Worm (Caenorhabditis elegans) whole organism, midembryonic: ENCODE measurements around the gene F53H2.3.

Experiments
- T22C8.4 ChIP-seq: fragments of 200-800 bp; sonication (Bioruptor generic); IDR thresholded peaks from 2 replicates; pipeline ENCODE4 v1.3.6; 2022; ENCODE audit warnings: missing genetic modification characterization, missing compliant biosample characterization
- cog-1 ChIP-seq: sonication (generic microtip); optimal IDR thresholded peaks from 2 replicates; lab custom pipeline; 2016; ENCODE audit warnings: missing genetic modification characterization, missing compliant biosample characterization
- flt-1 ChIP-seq: fragments of 200-800 bp; sonication (Bioruptor generic); IDR thresholded peaks from 2 replicates; pipeline ENCODE4 v1.3.6; 2022; ENCODE audit warnings: missing genetic modification characterization, missing compliant biosample characterization
- klf-2 ChIP-seq: fragments of 200-800 bp; sonication (Bioruptor generic); conservative IDR thresholded peaks from 2 replicates; pipeline ENCODE4 v1.3.6; 2022; ENCODE audit warnings: missing genetic modification reagents, missing genetic modification characterization, missing compliant biosample characterization
- med-1 ChIP-seq: sonication (generic microtip); optimal IDR thresholded peaks from 2 replicates; lab custom pipeline; 2017; ENCODE audit warnings: missing genetic modification characterization, mild to moderate bottlenecking, missing compliant biosample characterization, antibody characterized with exemption, missing genetic modification reagents; ENCODE audit not compliant: insufficient read depth
- ref-1 ChIP-seq: fragments of 200-800 bp; sonication (Bioruptor generic); conservative IDR thresholded peaks from 2 replicates; pipeline ENCODE4 v1.3.6; 2022; ENCODE audit warnings: missing genetic modification reagents, missing genetic modification characterization, missing compliant biosample characterization
- tab-1 ChIP-seq: fragments of 200-800 bp; sonication (Bioruptor generic); IDR thresholded peaks from 2 replicates; pipeline ENCODE4 v1.3.6; 2022; ENCODE audit warnings: missing genetic modification characterization, missing compliant biosample characterization
- ztf-23 ChIP-seq: fragments of 200-800 bp; sonication (Bioruptor generic); IDR thresholded peaks from 2 replicates; pipeline ENCODE4 v1.3.6; 2022; ENCODE audit warnings: missing genetic modification reagents, missing genetic modification characterization, missing compliant biosample characterization
- ztf-29 ChIP-seq: fragments of 200-800 bp; sonication (Bioruptor generic); IDR thresholded peaks from 2 replicates; pipeline ENCODE4 v1.3.6; 2022; ENCODE audit warnings: missing genetic modification reagents, missing genetic modification characterization, missing compliant biosample characterization

Gene F53H2.3

ce11 chrV:20424229-20425182 lies 12.9 kb upstream of the F53H2.3 start:
- TF ChIP-seq ref-1 (GFP tag; lab: Robert Waterston, UW) (no peak), klf-2 (GFP tag; lab: Robert Waterston, UW) (no peak), med-1 (GFP tag; lab: Kevin White, UChicago) (no peak), flt-1 (GFP tag; lab: Robert Waterston, UW) (peak; percentile 45; the same call in 1 of the 2 replicates), cog-1 (tag; lab: Kevin White, UChicago) (peak; percentile 94), ztf-23 (0 out of 2 replicates have a peak, but pooled peaks have one; percentile 36), tab-1 (GFP tag; lab: Robert Waterston, UW) (no peak)

- TF ChIP-seq ztf-29 (GFP tag; lab: Robert Waterston, UW) (no peak), ztf-23 (no peak), ref-1 (GFP tag; lab: Robert Waterston, UW) (no peak), tab-1 (GFP tag; lab: Robert Waterston, UW) (no peak), T22C8.4 (GFP tag; lab: Robert Waterston, UW) (no peak), klf-2 (GFP tag; lab: Robert Waterston, UW) (no peak), cog-1 (tag; lab: Kevin White, UChicago) (no peak), flt-1 (GFP tag; lab: Robert Waterston, UW) (no peak), med-1 (GFP tag; lab: Kevin White, UChicago) (no peak)
Observed at ce11 chrV:20423428-20423827, 11.9 kb upstream of the F53H2.3 start.

- TF ChIP-seq med-1 (GFP tag; lab: Kevin White, UChicago) (no peak), ztf-29 (GFP tag; lab: Robert Waterston, UW) (no peak), cog-1 (tag; lab: Kevin White, UChicago) (no peak), tab-1 (GFP tag; lab: Robert Waterston, UW) (no peak), klf-2 (GFP tag; lab: Robert Waterston, UW) (no peak), flt-1 (GFP tag; lab: Robert Waterston, UW) (no peak), ztf-23 (no peak), ref-1 (GFP tag; lab: Robert Waterston, UW) (no peak), T22C8.4 (GFP tag; lab: Robert Waterston, UW) (no peak)
Observed at ce11 chrV:20422738-20423137, 11.2 kb upstream of the F53H2.3 start.

ce11 chrV:20419643-20420042 lies 8.1 kb upstream of the F53H2.3 start:
- TF ChIP-seq ref-1 (GFP tag; lab: Robert Waterston, UW) (no peak), ztf-23 (no peak), flt-1 (GFP tag; lab: Robert Waterston, UW) (no peak), T22C8.4 (GFP tag; lab: Robert Waterston, UW) (no peak), med-1 (GFP tag; lab: Kevin White, UChicago) (no peak), klf-2 (GFP tag; lab: Robert Waterston, UW) (no peak), ztf-29 (GFP tag; lab: Robert Waterston, UW) (no peak)

ce11 chrV:20418768-20419167 lies 7.2 kb upstream of the F53H2.3 start:
- TF ChIP-seq T22C8.4 (GFP tag; lab: Robert Waterston, UW) (no peak), tab-1 (GFP tag; lab: Robert Waterston, UW) (no peak), med-1 (GFP tag; lab: Kevin White, UChicago) (no peak), cog-1 (tag; lab: Kevin White, UChicago) (no peak), ztf-29 (GFP tag; lab: Robert Waterston, UW) (no peak), ref-1 (GFP tag; lab: Robert Waterston, UW) (no peak), klf-2 (GFP tag; lab: Robert Waterston, UW) (no peak), flt-1 (GFP tag; lab: Robert Waterston, UW) (no peak)

- no peak for TF ChIP-seq ztf-23
- no peak for TF ChIP-seq cog-1 (tag; lab: Kevin White, UChicago)
- TF ChIP-seq T22C8.4 (GFP tag; lab: Robert Waterston, UW): no peak
- TF ChIP-seq tab-1 (GFP tag; lab: Robert Waterston, UW): no peak
Observed at ce11 chrV:20417809-20418208, 6.2 kb upstream of the F53H2.3 start.

- TF ChIP-seq cog-1 (tag; lab: Kevin White, UChicago) (no peak), ztf-23 (no peak), T22C8.4 (GFP tag; lab: Robert Waterston, UW) (no peak), klf-2 (GFP tag; lab: Robert Waterston, UW) (no peak), flt-1 (GFP tag; lab: Robert Waterston, UW) (no peak), ztf-29 (GFP tag; lab: Robert Waterston, UW) (no peak), ref-1 (GFP tag; lab: Robert Waterston, UW) (no peak), tab-1 (GFP tag; lab: Robert Waterston, UW) (no peak), med-1 (GFP tag; lab: Kevin White, UChicago) (no peak)
Observed at ce11 chrV:20416790-20417189, 5.2 kb upstream of the F53H2.3 start.

ce11 chrV:20416335-20416734 lies 4.8 kb upstream of the F53H2.3 start:
- TF ChIP-seq ztf-23: no peak

- no peak for TF ChIP-seq cog-1 (tag; lab: Kevin White, UChicago)
- no peak for TF ChIP-seq ztf-29 (GFP tag; lab: Robert Waterston, UW)
Observed at ce11 chrV:20415415-20415814, 3.9 kb upstream of the F53H2.3 start.
